Fruit fly (Drosophila melanogaster): ENCODE data around the gene alpha4GT1.
A peak's percentile ranks its signal among the peaks of the same experiment; 100 is the strongest.

DNA sequence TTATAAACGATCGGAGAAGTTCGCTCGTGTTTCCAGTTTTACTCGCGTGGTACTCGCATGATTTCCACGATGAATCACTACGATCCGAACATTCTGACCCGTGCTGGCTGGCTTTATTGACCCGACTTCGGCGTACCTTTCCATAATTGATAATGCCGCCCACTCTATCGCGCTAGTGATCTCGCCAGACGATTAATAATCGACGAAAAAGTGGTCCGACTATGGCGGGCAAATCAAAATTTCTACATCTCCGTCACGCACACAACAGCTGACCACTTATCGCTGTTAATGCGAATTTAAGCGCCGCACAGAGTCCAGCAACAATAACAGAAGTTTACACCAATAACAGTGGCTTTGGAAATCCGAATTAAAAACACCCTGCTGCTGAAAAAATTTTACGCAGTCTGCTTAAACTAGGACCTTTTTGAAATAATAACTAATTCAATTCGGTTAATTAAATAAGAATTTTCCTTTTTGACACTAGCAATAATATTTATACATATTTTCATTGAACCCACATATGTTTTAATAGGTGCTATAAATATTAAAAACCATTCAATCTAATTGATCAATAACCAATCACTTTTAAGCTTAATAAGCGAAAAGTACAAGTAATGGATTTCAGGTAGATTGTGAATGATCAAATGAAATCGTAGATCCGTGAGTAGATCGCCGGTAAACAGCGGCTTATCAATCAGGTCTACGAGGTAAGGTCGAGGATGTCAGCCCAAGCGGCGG lies 32.9 kb upstream of the alpha4GT1 start:
- no peak for TF ChIP-seq CG12219 (GFP tag; optimal IDR thresholded peaks at IDR 0.05)
- TF ChIP-seq Dbx (GFP tag; IDR thresholded peaks at IDR 0.05) = no peak
- TF ChIP-seq CG6791 (GFP tag; IDR thresholded peaks at IDR 0.05; ENCODE audit: partially characterized antibody) = no peak
- TF ChIP-seq slp2 (GFP tag; optimal IDR thresholded peaks at IDR 0.05) = no peak
- TF ChIP-seq Dek (tag; optimal IDR thresholded peaks at IDR 0.05) = peak; percentile 28
- no peak for TF ChIP-seq fu2 (GFP tag; optimal IDR thresholded peaks at IDR 0.05)
- peak; percentile 5 for TF ChIP-seq CG9817 (tag; optimal IDR thresholded peaks at IDR 0.05)
- no peak for TF ChIP-seq CG2875 (GFP tag; optimal IDR thresholded peaks at IDR 0.05)
- no peak; the same call in 1 of the 2 replicates for TF ChIP-seq MBD-R2 (GFP tag; IDR thresholded peaks at IDR 0.05)
- no peak for TF ChIP-seq CG1529 (GFP tag; optimal IDR thresholded peaks at IDR 0.05)
- no peak for TF ChIP-seq CG6654 (GFP tag; optimal IDR thresholded peaks at IDR 0.05)
- TF ChIP-seq Hmr (GFP tag; optimal IDR thresholded peaks at IDR 0.05) = peak; percentile 60

Data from whole organism, embryonic.